Worm (Caenorhabditis elegans) whole organism, dauer: ENCODE measurements around the gene R04B5.7.

ENCODE experiments used
- unc-62 ChIP-seq: sonication (generic microtip); optimal IDR thresholded peaks from 2 replicates; lab custom pipeline; 2017; ENCODE audit warnings: missing biosample characterization, missing genetic modification reagents, missing genetic modification characterization

Gene R04B5.7

ce11 chrV:10103811-10104210 is 13.4 kb upstream of the R04B5.7 start:
- no peak for TF ChIP-seq unc-62

DNA sequence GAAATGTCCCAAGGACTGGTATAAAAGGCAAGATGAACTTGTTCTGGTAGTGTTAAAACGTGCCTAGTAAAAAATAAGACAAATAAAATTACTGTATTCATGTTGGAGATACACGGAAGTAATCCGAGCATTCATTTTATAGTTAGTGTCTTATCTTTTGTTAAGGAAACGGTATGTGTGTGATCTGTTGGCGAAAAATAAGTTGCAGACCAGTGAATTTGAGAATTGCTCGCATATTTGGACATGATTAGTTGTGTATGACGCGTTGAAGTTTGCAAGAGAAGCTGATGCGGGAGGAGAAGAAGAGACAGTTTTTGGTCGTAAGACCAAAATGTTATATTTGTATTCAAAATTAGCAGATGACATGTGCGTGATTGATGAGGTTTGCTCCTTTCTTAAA is 11.6 kb upstream of the R04B5.7 start, which contains the start of gene C08B6.14:
Gene C08B6.14 (minus strand): TSS at position 101 of the 400 bp plus-strand sequence.
- TF ChIP-seq unc-62: no peak

DNA sequence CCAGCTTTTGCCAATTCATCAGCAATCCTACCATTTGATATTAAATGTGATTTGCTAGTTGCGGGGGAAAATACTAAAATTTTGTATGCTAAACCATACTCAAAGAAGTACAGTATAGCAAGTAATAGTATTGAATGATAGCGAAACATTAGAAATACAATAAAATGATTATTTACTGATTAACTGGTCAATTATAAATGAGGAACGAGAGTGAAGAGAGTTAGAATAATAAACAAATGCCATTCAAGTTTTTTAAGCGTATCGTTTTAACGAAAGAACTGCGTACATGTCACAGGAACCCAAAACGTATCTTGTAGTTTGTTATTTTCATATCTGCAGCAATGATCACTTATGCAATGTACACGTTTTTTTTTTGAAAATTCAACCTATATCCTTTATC is 8.1 kb upstream of the R04B5.7 start, which contains the start of gene ugt-47:
Gene ugt-47 (minus strand): TSS at position 169 of the 400 bp plus-strand sequence.
- TF ChIP-seq unc-62: no peak

ce11 chrV:10096932-10097331 is 6.6 kb upstream of the R04B5.7 start:
- no peak for TF ChIP-seq unc-62

DNA sequence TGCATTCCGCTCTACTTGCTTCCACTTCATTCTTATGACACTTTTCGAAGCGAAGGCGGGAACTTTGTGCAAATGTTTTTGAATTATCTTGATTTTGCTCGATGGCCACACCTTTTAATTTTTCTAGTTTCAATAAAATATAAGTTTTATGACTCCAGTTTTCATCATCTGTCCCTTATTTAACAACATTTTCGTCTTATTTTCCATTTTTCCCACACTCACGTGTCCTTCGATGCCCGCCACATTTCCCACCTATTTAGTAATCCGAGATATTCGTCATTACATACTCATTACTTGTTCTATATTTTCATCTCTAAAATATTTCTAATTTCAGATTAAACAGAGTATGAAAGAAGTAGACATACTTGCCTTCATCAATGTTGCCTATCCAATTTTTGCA is 4.0 kb upstream of the R04B5.7 start, which contains the start of gene srd-49:
Gene srd-49 (plus strand): TSS at position 301 of the 400 bp plus-strand sequence.
- TF ChIP-seq unc-62: no peak

ce11 chrV:10091152-10091551 is 791 bp upstream of the R04B5.7 start, which contains the start of gene R04B5.11:
R04B5.11 (minus strand) TSS chrV:10091252.
- TF ChIP-seq unc-62: no peak

DNA sequence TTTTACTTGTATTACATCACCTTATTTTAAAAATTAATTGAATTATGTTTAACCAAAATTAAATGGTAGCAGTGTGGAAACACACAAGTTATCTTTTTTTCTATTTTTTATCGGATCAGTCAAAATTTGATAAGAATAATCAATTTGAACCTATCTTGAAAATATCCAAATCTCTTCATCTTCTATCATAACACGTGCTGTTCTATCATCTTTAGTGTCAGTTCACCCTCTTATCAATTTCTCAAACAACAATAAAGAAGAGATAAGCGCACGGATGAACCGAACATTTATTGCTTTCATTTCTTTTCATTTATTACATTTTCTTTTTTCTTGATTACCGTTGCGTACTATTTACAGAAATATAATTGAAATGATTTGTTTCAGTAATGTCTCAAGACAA is 3.3 kb downstream of the R04B5.7 start, which contains the start of gene R04B5.5:
Gene R04B5.5 (plus strand): TSS at position 378 of the 400 bp plus-strand sequence.
- TF ChIP-seq unc-62: no peak

DNA sequence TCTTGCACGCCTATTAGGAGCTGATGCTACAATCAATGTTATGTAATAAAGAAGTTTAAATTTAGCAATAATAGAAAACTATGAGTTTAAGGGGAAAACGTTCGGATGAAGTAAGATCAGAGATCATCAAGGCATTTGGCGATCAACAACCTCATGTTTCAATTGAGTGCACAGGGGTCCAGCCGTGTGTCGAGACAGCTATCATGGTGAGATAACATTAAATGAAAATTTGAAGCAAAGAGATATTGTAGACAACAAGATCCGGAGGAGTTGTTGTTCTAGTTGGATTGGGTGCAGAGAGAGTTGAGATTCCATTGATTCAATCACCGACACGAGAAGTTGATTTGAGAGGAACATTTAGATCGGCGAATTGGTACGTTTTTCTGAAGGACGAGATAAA is 4.2 kb downstream of the R04B5.7 start:
- no peak for TF ChIP-seq unc-62

- no peak for TF ChIP-seq unc-62
Measured at ce11 chrV:10084864-10085263, 5.5 kb downstream of the R04B5.7 start, which contains the start of gene R04B5.6. R04B5.6 (plus strand) TSS chrV:10085164.

- TF ChIP-seq unc-62: no peak
Measured at ce11 chrV:10083999-10084468, 6.3 kb downstream of the R04B5.7 start, which contains the start of gene nhr-12. nhr-12 (minus strand) TSS chrV:10084049.

ce11 chrV:10081636-10082035 is 8.7 kb downstream of the R04B5.7 start, which contains the start of gene nhr-205:
nhr-205 (minus strand) TSS chrV:10081776.
- TF ChIP-seq unc-62: no peak

DNA sequence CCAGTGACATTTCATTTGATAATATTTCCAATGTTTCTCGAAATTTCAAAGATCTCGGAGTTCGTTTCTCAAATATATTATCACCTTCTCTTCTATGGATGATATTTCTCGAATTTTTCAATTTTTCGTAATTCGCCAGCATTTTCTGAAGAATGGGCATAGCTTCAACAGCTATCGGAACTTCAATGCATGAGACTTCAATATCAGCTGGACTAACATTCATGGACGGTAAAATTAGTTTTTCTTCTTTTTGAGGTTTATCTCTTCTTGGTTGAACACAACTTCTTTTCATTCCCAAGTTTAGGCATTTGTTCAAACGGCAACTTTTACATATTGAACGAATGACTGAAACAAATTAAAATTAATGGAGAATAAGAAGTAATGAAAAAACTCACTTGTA is 9.5 kb downstream of the R04B5.7 start:
- no peak for TF ChIP-seq unc-62

- TF ChIP-seq unc-62: no peak
Measured at ce11 chrV:10078244-10078643, 12.1 kb downstream of the R04B5.7 start, which contains the start of gene R04B5.1. R04B5.1 (minus strand) TSS chrV:10078344.

DNA sequence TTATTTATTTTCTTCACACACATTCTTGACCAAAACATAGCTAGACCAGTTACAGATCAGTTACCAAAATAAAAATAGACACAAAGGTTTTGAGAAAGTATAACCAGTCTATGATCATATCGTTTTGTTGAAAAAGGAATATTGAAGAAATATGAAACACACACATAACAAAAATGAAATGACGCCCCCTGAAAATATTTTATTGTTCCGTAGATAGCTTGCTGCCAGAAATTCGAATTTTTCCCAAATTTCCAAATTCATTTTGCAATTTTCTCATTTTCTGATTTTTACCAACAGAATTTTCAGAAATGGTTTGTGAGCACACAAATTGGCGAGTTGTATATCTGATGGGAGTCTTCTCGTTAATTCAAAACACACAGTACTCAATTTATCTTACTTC is 14.9 kb downstream of the R04B5.7 start, which contains the start of gene F57A8.7:
Gene F57A8.7 (plus strand): TSS at position 301 of the 400 bp plus-strand sequence.
- TF ChIP-seq unc-62: no peak

- no peak for TF ChIP-seq unc-62
Measured at ce11 chrV:10073793-10074192, 16.6 kb downstream of the R04B5.7 start, which contains the start of gene F57A8.6. F57A8.6 (minus strand) TSS chrV:10073893.

- no peak for TF ChIP-seq unc-62
Measured at ce11 chrV:10072721-10073120, 17.6 kb downstream of the R04B5.7 start.

DNA sequence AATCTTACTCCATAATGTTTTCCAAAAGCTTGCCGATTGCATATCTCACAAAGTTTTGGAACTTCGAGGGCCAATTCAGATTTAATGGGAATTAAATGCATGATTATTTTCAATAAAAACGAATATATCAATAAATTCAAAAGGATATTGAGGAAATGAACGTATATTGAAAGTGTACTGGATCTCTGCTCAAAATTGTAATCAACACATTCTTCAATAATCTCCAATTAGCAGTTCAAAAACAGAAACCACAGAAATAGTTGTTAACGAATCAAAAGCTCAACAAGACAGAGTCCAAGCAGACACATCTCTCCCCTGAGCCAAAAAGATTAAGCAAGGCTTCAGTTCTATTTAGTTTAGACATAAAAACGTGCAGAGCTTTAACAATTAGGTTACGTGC is 19.8 kb downstream of the R04B5.7 start, which contains the start of gene nhr-192:
Gene nhr-192 (minus strand): TSS at position 101 of the 400 bp plus-strand sequence.
- no peak for TF ChIP-seq unc-62

ce11 chrV:10066769-10067168 is 23.6 kb downstream of the R04B5.7 start, which contains the start of gene npr-39:
npr-39 (plus strand) TSS chrV:10067069.
- TF ChIP-seq unc-62: no peak
